Fruit fly (Drosophila melanogaster): ENCODE results near the gene CG14195.

DNA sequence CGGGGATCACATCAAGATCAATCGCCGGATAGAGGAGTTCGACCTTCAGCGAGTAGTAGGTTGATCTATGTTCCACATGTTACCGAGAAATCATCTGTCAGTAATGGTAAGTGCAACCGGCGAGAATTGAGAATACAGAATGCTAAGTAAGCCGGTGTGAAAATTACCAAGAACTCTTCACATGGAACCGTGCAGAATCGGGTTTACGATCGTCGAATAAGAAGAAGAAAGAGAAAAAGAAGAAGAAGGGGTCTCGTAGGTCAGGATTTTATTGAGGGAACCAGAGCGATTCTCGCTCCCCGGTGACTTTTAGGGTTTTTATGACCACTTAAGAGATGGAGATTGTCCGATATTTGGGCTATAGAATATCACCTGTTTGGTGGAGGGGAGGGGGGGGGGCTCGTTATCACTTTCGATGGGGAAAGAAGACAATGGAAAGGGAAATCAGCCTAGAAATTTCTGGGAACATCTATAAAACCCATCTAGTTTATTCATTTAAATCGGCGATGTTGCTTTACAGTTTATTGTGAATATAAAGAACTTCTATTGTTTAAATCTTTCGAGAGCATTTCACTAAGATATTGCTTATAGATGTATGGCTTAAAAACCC is 9.2 kb upstream of the CG14195 start:
- TF ChIP-seq Myc (optimal IDR thresholded peaks at IDR 0.05) (no peak), ttk (optimal IDR thresholded peaks at IDR 0.05) (no peak), psq (optimal IDR thresholded peaks at IDR 0.05) (no peak), h (optimal IDR thresholded peaks at IDR 0.05) (no peak), insv (optimal IDR thresholded peaks at IDR 0.05) (no peak)
